Worm (Caenorhabditis elegans) whole organism, midembryonic: Measurements from ENCODE around the gene R04B3.3.

Source experiments
- T22C8.4 ChIP-seq: fragments of 200-800 bp; sonication (Bioruptor generic); IDR thresholded peaks from 2 replicates; pipeline ENCODE4 v1.3.6; 2022; ENCODE audit warnings: missing genetic modification characterization, missing compliant biosample characterization
- cog-1 ChIP-seq: sonication (generic microtip); optimal IDR thresholded peaks from 2 replicates; lab custom pipeline; 2016; ENCODE audit warnings: missing genetic modification characterization, missing compliant biosample characterization
- flt-1 ChIP-seq: fragments of 200-800 bp; sonication (Bioruptor generic); IDR thresholded peaks from 2 replicates; pipeline ENCODE4 v1.3.6; 2022; ENCODE audit warnings: missing genetic modification characterization, missing compliant biosample characterization
- klf-2 ChIP-seq: fragments of 200-800 bp; sonication (Bioruptor generic); conservative IDR thresholded peaks from 2 replicates; pipeline ENCODE4 v1.3.6; 2022; ENCODE audit warnings: missing genetic modification reagents, missing genetic modification characterization, missing compliant biosample characterization
- med-1 ChIP-seq: sonication (generic microtip); optimal IDR thresholded peaks from 2 replicates; lab custom pipeline; 2017; ENCODE audit warnings: missing genetic modification characterization, mild to moderate bottlenecking, missing compliant biosample characterization, antibody characterized with exemption, missing genetic modification reagents; ENCODE audit not compliant: insufficient read depth
- ref-1 ChIP-seq: fragments of 200-800 bp; sonication (Bioruptor generic); conservative IDR thresholded peaks from 2 replicates; pipeline ENCODE4 v1.3.6; 2022; ENCODE audit warnings: missing genetic modification reagents, missing genetic modification characterization, missing compliant biosample characterization
- tab-1 ChIP-seq: fragments of 200-800 bp; sonication (Bioruptor generic); IDR thresholded peaks from 2 replicates; pipeline ENCODE4 v1.3.6; 2022; ENCODE audit warnings: missing genetic modification characterization, missing compliant biosample characterization
- ztf-23 ChIP-seq: fragments of 200-800 bp; sonication (Bioruptor generic); IDR thresholded peaks from 2 replicates; pipeline ENCODE4 v1.3.6; 2022; ENCODE audit warnings: missing genetic modification reagents, missing genetic modification characterization, missing compliant biosample characterization
- ztf-29 ChIP-seq: fragments of 200-800 bp; sonication (Bioruptor generic); IDR thresholded peaks from 2 replicates; pipeline ENCODE4 v1.3.6; 2022; ENCODE audit warnings: missing genetic modification reagents, missing genetic modification characterization, missing compliant biosample characterization

ce11 chrX:2438857-2439256, 36.9 kb downstream of the R04B3.3 start, which contains the start of gene gid-2:
- TF ChIP-seq T22C8.4 (GFP tag; lab: Robert Waterston, UW) (no peak), flt-1 (GFP tag; lab: Robert Waterston, UW) (no peak), med-1 (GFP tag; lab: Kevin White, UChicago) (no peak), ref-1 (GFP tag; lab: Robert Waterston, UW) (no peak), ztf-23 (GFP tag; lab: Robert Waterston, UW) (no peak), klf-2 (GFP tag; lab: Robert Waterston, UW) (no peak), ztf-29 (no peak), cog-1 (tag; lab: Kevin White, UChicago) (no peak), tab-1 (GFP tag; lab: Robert Waterston, UW) (no peak)
